Worm (Caenorhabditis elegans) whole organism, L1 larva: ENCODE results near the gene tbck-1.

Experiments
- mab-9 ChIP-seq: fragments of 200-800 bp; sonication (Bioruptor generic); IDR thresholded peaks from 2 replicates; pipeline ENCODE4 v1.3.6; 2022; ENCODE audit warnings: missing genetic modification reagents, missing genetic modification characterization, missing compliant biosample characterization
- nhr-71 ChIP-seq: sonication (generic microtip); optimal IDR thresholded peaks from 2 replicates; lab custom pipeline; 2016; ENCODE audit warnings: mild to moderate bottlenecking, missing genetic modification characterization, moderate library complexity, missing compliant biosample characterization

DNA sequence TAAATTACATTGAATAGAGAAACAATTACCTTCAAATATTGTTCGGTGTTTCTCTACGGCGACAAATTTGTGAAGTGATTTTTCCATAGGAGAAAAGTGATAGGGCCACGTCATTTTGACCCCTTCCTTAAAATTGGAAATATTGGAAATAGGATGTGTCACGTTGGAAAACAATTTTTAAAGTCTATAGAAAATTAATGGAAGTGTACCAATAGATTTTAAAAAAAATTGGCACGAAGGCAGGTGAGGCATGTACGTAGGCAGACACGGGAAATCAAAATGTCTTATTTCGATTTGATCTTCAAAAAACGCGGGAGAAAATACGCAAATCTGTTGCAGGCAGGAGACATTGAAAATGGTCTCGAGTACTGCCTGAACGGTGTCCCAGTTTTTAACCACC, 9.3 kb downstream of the tbck-1 start, which contains the start of gene C33F10.12:
- TF ChIP-seq nhr-71 (tag; lab: Kevin White, UChicago) (no peak), mab-9 (GFP tag; lab: Robert Waterston, UW) (no peak)
